Fruit fly (Drosophila melanogaster): ENCODE results near the gene CG40486.
A peak's percentile ranks its signal among the peaks of the same experiment; 100 is the strongest.

Gene CG40486

dm6 chrX:23004598-23005469, 44.9 kb upstream of the CG40486 start, which contains the start of the genes stnA and stnB (continued):
- TF ChIP-seq CG16815 (GFP tag; optimal IDR thresholded peaks at IDR 0.05) (no peak), sqz (GFP tag; optimal IDR thresholded peaks at IDR 0.05) (no peak), eve (GFP tag; optimal IDR thresholded peaks at IDR 0.05) (peak in 1 of 2 experiments; percentile 13), grau (tag; optimal IDR thresholded peaks at IDR 0.05) (peak; percentile 47), fd64A (GFP tag; optimal IDR thresholded peaks at IDR 0.05) (no peak), sima (GFP tag; optimal IDR thresholded peaks at IDR 0.05) (no peak), CG7357 (GFP tag; IDR thresholded peaks at IDR 0.05) (no peak), Ssrp (tag; optimal IDR thresholded peaks at IDR 0.05) (no peak), scrt (GFP tag; optimal IDR thresholded peaks at IDR 0.05) (peak; percentile 18), Ada2b (GFP tag; IDR thresholded peaks at IDR 0.05) (0 out of 2 replicates have a peak, but pooled peaks have one; percentile 13), chinmo (GFP tag; IDR thresholded peaks at IDR 0.05; ENCODE audit: partially characterized antibody) (no peak), fd3F (GFP tag; optimal IDR thresholded peaks at IDR 0.05) (no peak), CrebB (tag; optimal IDR thresholded peaks at IDR 0.05) (no peak), CG4730 (GFP tag; IDR thresholded peaks at IDR 0.05) (peak; percentile 30; the same call in 1 of the 2 replicates), CG31441 (GFP tag; IDR thresholded peaks at IDR 0.05) (0 out of 2 replicates have a peak, but pooled peaks have one; percentile 12), CG6813 (GFP tag; optimal IDR thresholded peaks at IDR 0.05) (no peak), CG3065 (GFP tag; optimal IDR thresholded peaks at IDR 0.05) (no peak), Meics (GFP tag; optimal IDR thresholded peaks at IDR 0.05) (peak; percentile 34), CG15269 (tag; optimal IDR thresholded peaks at IDR 0.05) (peak; percentile 28), H15 (GFP tag; IDR thresholded peaks at IDR 0.05) (0 out of 3 replicates have a peak, but pooled peaks have one; percentile 14), Fer1 (GFP tag; optimal IDR thresholded peaks at IDR 0.05) (peak; percentile 63), CG10267 (tag; optimal IDR thresholded peaks at IDR 0.05) (peak; percentile 3), Oli (tag; optimal IDR thresholded peaks at IDR 0.05) (peak; percentile 20), ewg (GFP tag; optimal IDR thresholded peaks at IDR 0.05) (peak; percentile 94), sr (GFP tag; IDR thresholded peaks at IDR 0.05) (no peak), CG10274 (GFP tag; optimal IDR thresholded peaks at IDR 0.05) (peak; percentile 31), CG7928 (GFP tag; optimal IDR thresholded peaks at IDR 0.05) (peak; percentile 50), tin (GFP tag; optimal IDR thresholded peaks at IDR 0.05) (peak; percentile 8), lmd (GFP tag; IDR thresholded peaks at IDR 0.05) (peak; percentile 9; the same call in 1 of the 2 replicates), NfI (GFP tag; optimal IDR thresholded peaks at IDR 0.05) (peak; percentile 28), CG9797 (GFP tag; optimal IDR thresholded peaks at IDR 0.05) (no peak)

- TF ChIP-seq eve (GFP tag; optimal IDR thresholded peaks at IDR 0.05) (no peak), stwl (tag; optimal IDR thresholded peaks at IDR 0.05) (peak; percentile 94)
Observed at dm6 chrX:22981508-22981907, 21.6 kb upstream of the CG40486 start.

DNA sequence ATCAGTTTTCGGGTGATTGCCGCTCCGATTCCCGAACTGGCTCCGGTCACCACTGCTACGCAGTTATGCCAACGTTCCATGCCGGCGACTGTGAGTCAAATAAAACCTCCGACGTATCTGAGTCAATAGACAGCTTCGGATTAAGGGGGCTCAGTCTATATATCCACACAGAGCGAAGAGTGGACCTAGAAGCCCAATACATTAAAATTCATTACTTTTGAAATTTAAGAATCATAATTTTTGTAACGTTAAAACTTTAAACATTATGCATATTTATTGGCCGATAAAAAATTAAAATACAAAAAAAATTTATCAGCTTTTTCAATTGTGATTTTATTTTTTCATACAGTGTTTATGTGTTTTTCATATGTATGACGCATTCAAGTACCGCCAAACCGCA, 2.4 kb upstream of the CG40486 start, which contains the start of gene CG40485:
CG40485 (minus strand) TSS at position 101 of the 400 bp plus-strand sequence.
- no peak for TF ChIP-seq CG1647 (GFP tag; optimal IDR thresholded peaks at IDR 0.05)
- no peak for TF ChIP-seq gem (tag; optimal IDR thresholded peaks at IDR 0.05)

DNA sequence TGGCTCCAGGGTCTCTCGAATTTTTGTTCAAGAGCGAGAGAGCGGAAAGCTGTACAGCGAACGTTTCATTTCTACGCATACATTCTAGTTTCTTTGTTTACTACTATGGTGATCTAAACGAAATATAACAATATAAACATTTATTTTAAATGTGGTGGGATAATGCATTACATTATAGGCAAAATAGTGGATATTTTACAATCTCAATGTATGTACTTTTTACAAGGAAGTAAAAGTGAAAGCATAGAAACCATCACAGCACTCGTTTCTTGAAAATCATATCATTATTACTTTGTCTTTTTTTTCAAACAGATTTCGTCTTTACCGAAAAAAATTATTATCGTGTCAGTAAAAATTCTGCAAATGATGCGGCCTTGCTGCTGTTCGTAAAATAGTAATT, 14.9 kb downstream of the CG40486 start, which contains the start of gene Cnep1r1:
Cnep1r1 (plus strand) TSS at position 301 of the 400 bp plus-strand sequence.
- no peak for TF ChIP-seq CG1792 (GFP tag; optimal IDR thresholded peaks at IDR 0.05)
- no peak for TF ChIP-seq grau (tag; optimal IDR thresholded peaks at IDR 0.05)
- no peak for TF ChIP-seq CG7556 (GFP tag; optimal IDR thresholded peaks at IDR 0.05)
- TF ChIP-seq Rx (GFP tag; IDR thresholded peaks at IDR 0.05): no peak
- no peak for TF ChIP-seq seq (GFP tag; IDR thresholded peaks at IDR 0.05)
- no peak for TF ChIP-seq corto (GFP tag; optimal IDR thresholded peaks at IDR 0.05)
- TF ChIP-seq CG16863 (GFP tag; optimal IDR thresholded peaks at IDR 0.05): no peak
- TF ChIP-seq Bteb2 (GFP tag; optimal IDR thresholded peaks at IDR 0.05): no peak
- TF ChIP-seq CG10979 (tag; optimal IDR thresholded peaks at IDR 0.05): no peak
- TF ChIP-seq CG34422 (GFP tag; IDR thresholded peaks at IDR 0.05): no peak

Measured in whole organism, embryonic.